Fruit fly (Drosophila melanogaster) whole organism, wandering third instar larva: ENCODE measurements around the gene sofe.

Source experiments
- Abd-B ChIP-seq: fragments of >200 bp; optimal IDR thresholded peaks from 2 replicates; lab custom pipeline; 2017; ENCODE audit warnings: missing biosample characterization, missing genetic modification characterization
- CG32264 ChIP-seq: fragments of 200-800 bp; sonication (Bioruptor generic); optimal IDR thresholded peaks from 2 replicates; lab custom pipeline; 2016; ENCODE audit warnings: missing biosample characterization, missing genetic modification characterization
- CG9705 ChIP-seq: fragments of 200-800 bp; sonication (Bioruptor generic); optimal IDR thresholded peaks from 2 replicates; lab custom pipeline; 2018; ENCODE audit warnings: missing biosample characterization, mild to moderate bottlenecking, missing genetic modification characterization
- CrebA ChIP-seq: fragments of 200-800 bp; sonication (Bioruptor generic); optimal IDR thresholded peaks from 2 replicates; lab custom pipeline; 2016; ENCODE audit warnings: missing biosample characterization, mild to moderate bottlenecking, missing genetic modification characterization, borderline replicate concordance
- Dfd ChIP-seq: fragments of >200 bp; optimal IDR thresholded peaks from 2 replicates; lab custom pipeline; 2017; ENCODE audit warnings: missing biosample characterization, missing genetic modification characterization
- Dif ChIP-seq: fragments of 200-275, 200-300 bp; sonication (Bioruptor generic); optimal IDR thresholded peaks from 2 replicates; lab custom pipeline; 2018; ENCODE audit warnings: missing biosample characterization, missing genetic modification characterization; ENCODE audit not compliant: partially characterized antibody
- GATAd ChIP-seq: sonication (Bioruptor generic); optimal IDR thresholded peaks from 2 replicates; lab custom pipeline; 2016; ENCODE audit warnings: missing biosample characterization, missing genetic modification characterization
- HLH106 ChIP-seq: fragments of 200-800 bp; optimal IDR thresholded peaks from 3 replicates; lab custom pipeline; 2019; ENCODE audit warnings: missing biosample characterization, mild to moderate bottlenecking, missing genetic modification characterization, moderate library complexity
- Hnf4 ChIP-seq: fragments of 200-800 bp; sonication (Bioruptor generic); optimal IDR thresholded peaks from 2 replicates; lab custom pipeline; 2016; ENCODE audit warnings: missing biosample characterization, mild to moderate bottlenecking, missing genetic modification characterization
- Hr78 ChIP-seq: fragments of >200 bp; optimal IDR thresholded peaks from 2 replicates; lab custom pipeline; 2017; ENCODE audit warnings: missing biosample characterization, missing genetic modification characterization
- Hr83 ChIP-seq: fragments of 200-300 bp; sonication (Bioruptor generic); optimal IDR thresholded peaks from 2 replicates; lab custom pipeline; 2016; ENCODE audit warnings: missing biosample characterization, mild to moderate bottlenecking, missing genetic modification characterization, moderate library complexity; ENCODE audit not compliant: poor library complexity, severe bottlenecking
- Jra ChIP-seq: sonication (Bioruptor generic); optimal IDR thresholded peaks from 2 replicates; lab custom pipeline; 2016; ENCODE audit warnings: missing biosample characterization, missing genetic modification characterization
- Mio ChIP-seq: sonication (Bioruptor generic); optimal IDR thresholded peaks from 2 replicates; lab custom pipeline; 2016; ENCODE audit warnings: missing biosample characterization, missing genetic modification characterization
- Myc ChIP-seq: fragments of >200 bp; optimal IDR thresholded peaks from 2 replicates; lab custom pipeline; 2017
- N ChIP-seq: fragments of >200 bp; optimal IDR thresholded peaks from 2 replicates; lab custom pipeline; 2018; ENCODE audit warnings: missing biosample characterization, missing external identifiers, missing genetic modification characterization
- OdsH ChIP-seq: fragments of 200-800 bp; sonication (Bioruptor generic); optimal IDR thresholded peaks from 2 replicates; lab custom pipeline; 2016; ENCODE audit warnings: missing biosample characterization, mild to moderate bottlenecking, missing genetic modification characterization
- Rel ChIP-seq, 2 experiments: fragments of 200-800 bp; sonication (Bioruptor generic) in 1 of 2; optimal IDR thresholded peaks; 2 replicates in 1 of 2; 3 replicates in 1 of 2; lab custom pipeline; 2016 to 2019; ENCODE audit warnings: mild to moderate bottlenecking in 2 of 2, missing biosample characterization in 2 of 2, missing genetic modification characterization in 2 of 2, moderate library complexity in 1 of 2
- Sp1 ChIP-seq: fragments of 200-800 bp; sonication (Bioruptor generic); optimal IDR thresholded peaks from 3 replicates; lab custom pipeline; 2019; ENCODE audit warnings: missing biosample characterization, mild to moderate bottlenecking, missing genetic modification characterization, moderate library complexity
- Vsx2 ChIP-seq: fragments of 200-300, 225-300 bp; sonication (Bioruptor generic); optimal IDR thresholded peaks from 2 replicates; lab custom pipeline; 2018; ENCODE audit warnings: missing biosample characterization, missing genetic modification characterization; ENCODE audit not compliant: partially characterized antibody
- br ChIP-seq: fragments of 200-800 bp; sonication (Bioruptor generic); optimal IDR thresholded peaks from 2 replicates; lab custom pipeline; 2016; ENCODE audit warnings: missing biosample characterization, missing genetic modification characterization
- brk ChIP-seq: fragments of 200-800 bp; sonication (Bioruptor generic); optimal IDR thresholded peaks from 2 replicates; lab custom pipeline; 2016; ENCODE audit warnings: missing biosample characterization, mild to moderate bottlenecking, missing genetic modification characterization
- dl ChIP-seq, 2 experiments: fragments of 175-275, 200-275 bp in 1 of 2; fragments of 200-275 bp in 1 of 2; sonication (Bioruptor generic); optimal IDR thresholded peaks; lab custom pipeline; 2018; ENCODE audit warnings: mild to moderate bottlenecking in 2 of 2, missing biosample characterization in 2 of 2, missing genetic modification characterization in 2 of 2, moderate library complexity in 2 of 2; ENCODE audit not compliant: partially characterized antibody in 2 of 2, insufficient read depth in 1 of 2
- dmrt93B ChIP-seq: fragments of 200-800 bp; sonication (Bioruptor generic); optimal IDR thresholded peaks from 2 replicates; lab custom pipeline; 2018; ENCODE audit warnings: missing biosample characterization, mild to moderate bottlenecking, missing genetic modification characterization
- dsf ChIP-seq: sonication (Bioruptor generic); optimal IDR thresholded peaks from 2 replicates; lab custom pipeline; 2016; ENCODE audit warnings: missing biosample characterization, missing genetic modification characterization, borderline replicate concordance
- ey ChIP-seq: fragments of 200-800 bp; sonication (Bioruptor generic); optimal IDR thresholded peaks from 2 replicates; lab custom pipeline; 2016; ENCODE audit warnings: missing biosample characterization, missing genetic modification characterization
- foxo ChIP-seq, 2 experiments: fragments of 200-800 bp; sonication (Bioruptor generic); optimal IDR thresholded peaks; 2 replicates in 1 of 2; 3 replicates in 1 of 2; lab custom pipeline; 2016 to 2017; ENCODE audit warnings: missing biosample characterization in 2 of 2, missing genetic modification characterization in 2 of 2
- fru ChIP-seq: fragments of 200-800 bp; sonication (Bioruptor generic); optimal IDR thresholded peaks from 3 replicates; lab custom pipeline; 2016; ENCODE audit warnings: missing biosample characterization, mild to moderate bottlenecking, missing genetic modification characterization
- h ChIP-seq: fragments of 200-800 bp; sonication (Bioruptor generic); optimal IDR thresholded peaks from 3 replicates; lab custom pipeline; 2016; ENCODE audit warnings: missing biosample characterization, mild to moderate bottlenecking, missing genetic modification characterization
- jim ChIP-seq: fragments of 175-275, 200-325 bp; sonication (Bioruptor generic); optimal IDR thresholded peaks from 2 replicates; lab custom pipeline; 2016; ENCODE audit warnings: missing biosample characterization, mild to moderate bottlenecking, missing genetic modification characterization
- lola ChIP-seq: fragments of >200 bp; optimal IDR thresholded peaks from 2 replicates; lab custom pipeline; 2017; ENCODE audit warnings: missing biosample characterization, missing genetic modification characterization
- pan ChIP-seq: fragments of >200 bp; optimal IDR thresholded peaks from 2 replicates; lab custom pipeline; 2017
- psq ChIP-seq: fragments of 200-800 bp; sonication (Bioruptor generic); optimal IDR thresholded peaks from 3 replicates; lab custom pipeline; 2017; ENCODE audit warnings: missing biosample characterization, mild to moderate bottlenecking, missing genetic modification characterization, moderate library complexity
- rgr ChIP-seq: fragments of 200-800 bp; sonication (Bioruptor generic); optimal IDR thresholded peaks from 3 replicates; lab custom pipeline; 2016; ENCODE audit warnings: missing biosample characterization, mild to moderate bottlenecking, missing genetic modification characterization
- sage ChIP-seq: fragments of 200-800 bp; sonication (Bioruptor generic); optimal IDR thresholded peaks from 2 replicates; lab custom pipeline; 2016; ENCODE audit warnings: missing biosample characterization, mild to moderate bottlenecking, missing genetic modification characterization
- sv ChIP-seq: fragments of 200-800 bp; sonication (Bioruptor generic); optimal IDR thresholded peaks from 3 replicates; lab custom pipeline; 2016; ENCODE audit warnings: missing biosample characterization, missing genetic modification characterization
- tai ChIP-seq: sonication (Bioruptor generic); optimal IDR thresholded peaks from 2 replicates; lab custom pipeline; 2016; ENCODE audit warnings: missing biosample characterization, missing genetic modification characterization
- usp ChIP-seq: fragments of >200 bp; optimal IDR thresholded peaks from 2 replicates; lab custom pipeline; 2017; ENCODE audit warnings: missing biosample characterization, missing genetic modification characterization
- woc ChIP-seq: sonication (Bioruptor generic); optimal IDR thresholded peaks from 2 replicates; lab custom pipeline; 2016; ENCODE audit warnings: missing biosample characterization, mild to moderate bottlenecking, missing genetic modification characterization

Gene sofe

dm6 chrX:10905047-10905446, 47.8 kb upstream of the sofe start:
- TF ChIP-seq Hnf4 (no peak), HLH106 (tag; lab: Kevin White, UChicago) (no peak), foxo (GFP tag; optimal IDR thresholded peaks at IDR 0.05; lab: Kevin White, UChicago) (peak in 1 of 2 experiments; percentile 42), fru (GFP tag; lab: Kevin White, UChicago) (peak; percentile 60), woc (GFP tag; lab: Kevin White, UChicago) (no peak), ey (no peak), dmrt93B (no peak), psq (GFP tag; lab: Kevin White, UChicago) (peak; percentile 7), br (no peak), Dfd (GFP tag; lab: Kevin White, UChicago) (no peak), Mio (GFP tag; lab: Kevin White, UChicago) (no peak), sv (GFP tag; lab: Kevin White, UChicago) (peak; percentile 36), lola (GFP tag; lab: Kevin White, UChicago) (no peak), Myc (lab: Kevin White, UChicago) (no peak), dl (GFP tag; optimal IDR thresholded peaks at IDR 0.05; lab: Kevin White, UChicago; ENCODE audit: insufficient read depth in 1 of 2, partially characterized antibody in 2 of 2) (no peak), Jra (GFP tag; lab: Kevin White, UChicago) (no peak), h (peak; percentile 3), Sp1 (GFP tag; lab: Kevin White, UChicago) (peak; percentile 24), tai (GFP tag; lab: Kevin White, UChicago) (no peak), CG9705 (no peak), dsf (no peak), OdsH (GFP tag; lab: Kevin White, UChicago) (no peak), jim (GFP tag; lab: Kevin White, UChicago) (no peak), Dif (GFP tag; lab: Kevin White, UChicago) (no peak)

DNA sequence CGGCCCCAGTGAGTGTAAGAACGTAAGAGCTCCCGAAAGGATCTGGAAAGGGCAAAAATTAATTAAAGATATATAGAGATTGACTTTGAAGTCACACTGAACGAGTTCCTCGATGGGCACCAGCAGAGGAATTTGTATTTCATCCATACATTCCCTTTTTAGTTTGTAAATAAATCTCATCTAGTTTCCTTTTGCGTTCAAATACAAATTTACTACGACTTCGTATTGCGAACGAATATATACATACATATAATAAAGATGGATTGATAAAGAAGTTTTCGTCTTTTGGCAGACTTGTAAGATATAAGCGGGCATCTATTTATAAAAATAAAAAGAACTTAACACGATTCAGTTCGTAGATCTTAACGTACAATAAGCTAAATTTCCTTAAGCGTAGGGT, 42.5 kb upstream of the sofe start, which contains the start of gene CG15208:
CG15208 (plus strand) TSS at position 301 of the 400 bp plus-strand sequence.
- TF ChIP-seq psq (GFP tag; lab: Kevin White, UChicago) (no peak), Hnf4 (no peak), usp (no peak), foxo (GFP tag; optimal IDR thresholded peaks at IDR 0.05; lab: Kevin White, UChicago) (no peak), jim (GFP tag; lab: Kevin White, UChicago) (no peak), lola (GFP tag; lab: Kevin White, UChicago) (no peak), dsf (no peak), sage (no peak)

- TF ChIP-seq HLH106 (tag; lab: Kevin White, UChicago) (peak; percentile 52), Myc (lab: Kevin White, UChicago) (peak; percentile 97), woc (GFP tag; lab: Kevin White, UChicago) (peak; percentile 73), jim (GFP tag; lab: Kevin White, UChicago) (no peak), usp (no peak), h (peak; percentile 4)
- TF ChIP-seq, all 38 proteins: peak for 4
Observed at dm6 chrX:10899232-10899631, 42.0 kb upstream of the sofe start, which contains the start of gene CG1582. CG1582 (minus strand) TSS chrX:10899302.

- TF ChIP-seq Abd-B (GFP tag; lab: Kevin White, UChicago) (no peak), Hnf4 (no peak), Dfd (GFP tag; lab: Kevin White, UChicago) (no peak), Myc (lab: Kevin White, UChicago) (no peak), ey (peak; percentile 24), brk (GFP tag; lab: Kevin White, UChicago) (no peak), fru (GFP tag; lab: Kevin White, UChicago) (peak; percentile 20), pan (lab: Kevin White, UChicago) (no peak), dsf (no peak), dmrt93B (no peak), GATAd (GFP tag; lab: Kevin White, UChicago) (no peak), Mio (GFP tag; lab: Kevin White, UChicago) (no peak), woc (GFP tag; lab: Kevin White, UChicago) (no peak), tai (GFP tag; lab: Kevin White, UChicago) (no peak), Jra (GFP tag; lab: Kevin White, UChicago) (no peak), OdsH (GFP tag; lab: Kevin White, UChicago) (no peak), N (GFP tag; lab: Kevin White, UChicago) (no peak), sv (GFP tag; lab: Kevin White, UChicago) (no peak), CG32264 (no peak), Rel (GFP tag; optimal IDR thresholded peaks at IDR 0.05; lab: Kevin White, UChicago) (no peak), Rel (tag; optimal IDR thresholded peaks at IDR 0.05; lab: Kevin White, UChicago) (peak; percentile 3), lola (GFP tag; lab: Kevin White, UChicago) (no peak), psq (GFP tag; lab: Kevin White, UChicago) (no peak), sage (no peak), Sp1 (GFP tag; lab: Kevin White, UChicago) (no peak), dl (GFP tag; optimal IDR thresholded peaks at IDR 0.05; lab: Kevin White, UChicago; ENCODE audit: insufficient read depth in 1 of 2, partially characterized antibody in 2 of 2) (no peak), h (no peak), br (peak; percentile 14), Dif (GFP tag; lab: Kevin White, UChicago) (no peak), foxo (GFP tag; optimal IDR thresholded peaks at IDR 0.05; lab: Kevin White, UChicago) (no peak), rgr (GFP tag; lab: Kevin White, UChicago) (peak; percentile 20), CG9705 (no peak), usp (no peak), Hr78 (no peak), Hr83 (GFP tag; lab: Kevin White, UChicago) (no peak), Vsx2 (GFP tag; lab: Kevin White, UChicago) (no peak), HLH106 (tag; lab: Kevin White, UChicago) (no peak), jim (GFP tag; lab: Kevin White, UChicago) (no peak), CrebA (GFP tag; lab: Kevin White, UChicago) (no peak)
Observed at dm6 chrX:10893208-10893607, 36.0 kb upstream of the sofe start.
